Worm (Caenorhabditis elegans) whole organism, midembryonic: ENCODE results near the gene dod-20.

Source experiments
- T22C8.4 ChIP-seq: fragments of 200-800 bp; sonication (Bioruptor generic); IDR thresholded peaks from 2 replicates; pipeline ENCODE4 v1.3.6; 2022; ENCODE audit warnings: missing genetic modification characterization, missing compliant biosample characterization
- cog-1 ChIP-seq: sonication (generic microtip); optimal IDR thresholded peaks from 2 replicates; lab custom pipeline; 2016; ENCODE audit warnings: missing genetic modification characterization, missing compliant biosample characterization
- flt-1 ChIP-seq: fragments of 200-800 bp; sonication (Bioruptor generic); IDR thresholded peaks from 2 replicates; pipeline ENCODE4 v1.3.6; 2022; ENCODE audit warnings: missing genetic modification characterization, missing compliant biosample characterization
- klf-2 ChIP-seq: fragments of 200-800 bp; sonication (Bioruptor generic); conservative IDR thresholded peaks from 2 replicates; pipeline ENCODE4 v1.3.6; 2022; ENCODE audit warnings: missing genetic modification reagents, missing genetic modification characterization, missing compliant biosample characterization
- med-1 ChIP-seq: sonication (generic microtip); optimal IDR thresholded peaks from 2 replicates; lab custom pipeline; 2017; ENCODE audit warnings: missing genetic modification characterization, mild to moderate bottlenecking, missing compliant biosample characterization, antibody characterized with exemption, missing genetic modification reagents; ENCODE audit not compliant: insufficient read depth
- ref-1 ChIP-seq: fragments of 200-800 bp; sonication (Bioruptor generic); conservative IDR thresholded peaks from 2 replicates; pipeline ENCODE4 v1.3.6; 2022; ENCODE audit warnings: missing genetic modification reagents, missing genetic modification characterization, missing compliant biosample characterization
- tab-1 ChIP-seq: fragments of 200-800 bp; sonication (Bioruptor generic); IDR thresholded peaks from 2 replicates; pipeline ENCODE4 v1.3.6; 2022; ENCODE audit warnings: missing genetic modification characterization, missing compliant biosample characterization
- ztf-23 ChIP-seq: fragments of 200-800 bp; sonication (Bioruptor generic); IDR thresholded peaks from 2 replicates; pipeline ENCODE4 v1.3.6; 2022; ENCODE audit warnings: missing genetic modification reagents, missing genetic modification characterization, missing compliant biosample characterization
- ztf-29 ChIP-seq: fragments of 200-800 bp; sonication (Bioruptor generic); IDR thresholded peaks from 2 replicates; pipeline ENCODE4 v1.3.6; 2022; ENCODE audit warnings: missing genetic modification reagents, missing genetic modification characterization, missing compliant biosample characterization

The dod-20 gene

ce11 chrV:392199-392678, 30.0 kb upstream of the dod-20 start, which contains the start of gene nhr-254:
Gene nhr-254 (plus strand): TSS chrV:392628.
- TF ChIP-seq T22C8.4 (no peak), flt-1 (GFP tag; lab: Robert Waterston, UW) (no peak), ztf-29 (GFP tag; lab: Robert Waterston, UW) (no peak)

- TF ChIP-seq ref-1 (GFP tag; lab: Robert Waterston, UW) (no peak), ztf-23 (GFP tag; lab: Robert Waterston, UW) (no peak), ztf-29 (GFP tag; lab: Robert Waterston, UW) (no peak), tab-1 (GFP tag; lab: Robert Waterston, UW) (no peak)
These were observed 25.9 kb upstream of the dod-20 start, which contains the start of gene nhr-253 for ce11 chrV:396309-396708. Gene nhr-253 (plus strand): TSS chrV:396593.

- no peak for TF ChIP-seq ztf-23 (GFP tag; lab: Robert Waterston, UW)
- TF ChIP-seq tab-1 (GFP tag; lab: Robert Waterston, UW), result no peak
These were observed 22.5 kb upstream of the dod-20 start, which contains the start of gene scl-27 for ce11 chrV:399721-400120. Gene scl-27 (plus strand): TSS chrV:400021.

ce11 chrV:403028-403427, 19.2 kb upstream of the dod-20 start, which contains the start of gene srh-62:
Gene srh-62 (minus strand): TSS chrV:403128.
- TF ChIP-seq klf-2 (GFP tag; lab: Robert Waterston, UW) (no peak), ref-1 (GFP tag; lab: Robert Waterston, UW) (no peak), T22C8.4 (no peak), tab-1 (GFP tag; lab: Robert Waterston, UW) (no peak), flt-1 (GFP tag; lab: Robert Waterston, UW) (no peak), ztf-23 (GFP tag; lab: Robert Waterston, UW) (no peak), cog-1 (no peak)

- TF ChIP-seq ztf-23 (GFP tag; lab: Robert Waterston, UW) (no peak), cog-1 (no peak), T22C8.4 (no peak), flt-1 (GFP tag; lab: Robert Waterston, UW) (no peak), ref-1 (GFP tag; lab: Robert Waterston, UW) (no peak), ztf-29 (GFP tag; lab: Robert Waterston, UW) (no peak)
These were observed 18.0 kb upstream of the dod-20 start, which contains the start of gene nhr-252 for ce11 chrV:404210-404669. Gene nhr-252 (plus strand): TSS chrV:404619.

ce11 chrV:412820-413219, 9.4 kb upstream of the dod-20 start:
- TF ChIP-seq med-1 (GFP tag; lab: Kevin White, UChicago), result no peak
- TF ChIP-seq ref-1 (GFP tag; lab: Robert Waterston, UW), result no peak
- no peak for TF ChIP-seq klf-2 (GFP tag; lab: Robert Waterston, UW)
- no peak for TF ChIP-seq T22C8.4
- no peak for TF ChIP-seq tab-1 (GFP tag; lab: Robert Waterston, UW)
- no peak for TF ChIP-seq ztf-23 (GFP tag; lab: Robert Waterston, UW)
- no peak for TF ChIP-seq cog-1
- TF ChIP-seq ztf-29 (GFP tag; lab: Robert Waterston, UW), result no peak
- TF ChIP-seq flt-1 (GFP tag; lab: Robert Waterston, UW), result no peak

ce11 chrV:414630-415029, 7.6 kb upstream of the dod-20 start, which contains the start of gene dod-19:
Gene dod-19 (minus strand): TSS chrV:414759.
- no peak for TF ChIP-seq ref-1 (GFP tag; lab: Robert Waterston, UW)
- TF ChIP-seq klf-2 (GFP tag; lab: Robert Waterston, UW), result no peak
- no peak for TF ChIP-seq ztf-29 (GFP tag; lab: Robert Waterston, UW)
- TF ChIP-seq med-1 (GFP tag; lab: Kevin White, UChicago), result no peak
- no peak for TF ChIP-seq ztf-23 (GFP tag; lab: Robert Waterston, UW)

ce11 chrV:415072-415471, 7.2 kb upstream of the dod-20 start:
- TF ChIP-seq klf-2 (GFP tag; lab: Robert Waterston, UW), result no peak
- TF ChIP-seq ztf-23 (GFP tag; lab: Robert Waterston, UW), result no peak
- no peak for TF ChIP-seq flt-1 (GFP tag; lab: Robert Waterston, UW)
- TF ChIP-seq T22C8.4, result no peak
- TF ChIP-seq tab-1 (GFP tag; lab: Robert Waterston, UW), result no peak
- TF ChIP-seq ztf-29 (GFP tag; lab: Robert Waterston, UW), result no peak
- no peak for TF ChIP-seq ref-1 (GFP tag; lab: Robert Waterston, UW)
- no peak for TF ChIP-seq med-1 (GFP tag; lab: Kevin White, UChicago)
- no peak for TF ChIP-seq cog-1

- no peak for TF ChIP-seq med-1 (GFP tag; lab: Kevin White, UChicago)
These were observed 4.4 kb upstream of the dod-20 start, which contains the start of gene irg-8 for ce11 chrV:417656-418353. Gene irg-8 (minus strand): TSS chrV:417706.

- TF ChIP-seq flt-1 (GFP tag; lab: Robert Waterston, UW) (no peak), T22C8.4 (no peak), ztf-23 (GFP tag; lab: Robert Waterston, UW) (no peak), ztf-29 (GFP tag; lab: Robert Waterston, UW) (no peak), med-1 (GFP tag; lab: Kevin White, UChicago) (no peak), klf-2 (GFP tag; lab: Robert Waterston, UW) (no peak), tab-1 (GFP tag; lab: Robert Waterston, UW) (no peak), cog-1 (no peak), ref-1 (GFP tag; lab: Robert Waterston, UW) (no peak)
These were observed 3.8 kb upstream of the dod-20 start, which contains the start of gene Y39D8A.1 for ce11 chrV:418432-418831. Gene Y39D8A.1 (plus strand): TSS chrV:418732.
